2 fruit fly cellular contexts compared by ENCODE assay signal in the genomic region with DNA sequence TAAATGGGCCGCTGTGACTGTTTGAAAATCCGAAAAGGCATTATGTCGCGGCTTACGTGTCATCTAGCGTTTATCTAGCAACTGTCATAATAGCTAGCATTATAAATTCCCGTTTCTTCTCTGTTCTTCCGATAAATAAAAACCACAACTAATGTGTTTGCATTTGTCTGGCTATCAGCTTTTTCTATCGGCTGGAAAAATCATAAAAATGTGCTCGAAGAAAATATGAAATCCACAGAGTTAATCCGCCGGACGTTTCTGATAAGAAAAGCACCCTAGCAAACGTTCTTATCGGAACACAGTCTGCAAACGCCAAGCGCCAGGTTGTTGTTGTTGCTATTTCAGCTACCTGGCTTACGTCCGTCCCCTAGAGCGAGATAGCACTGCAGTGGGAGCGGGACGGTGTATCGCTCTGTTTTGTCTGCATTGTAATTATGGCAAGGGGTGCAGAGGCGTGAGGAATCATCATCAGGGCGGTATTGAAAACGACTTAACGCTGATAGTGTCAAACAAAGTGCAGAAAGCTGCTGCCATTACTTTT.
TF ChIP-seq lines count a peak whose summit lies in the region.

No protein-coding gene starts in this region.

- TF ChIP-seq CTCF in whole organism, embryonic (GFP tag; optimal IDR thresholded peaks at IDR 0.05; lab: Kevin White, UChicago): no peak

TF ChIP-seq in whole organism, embryonic, 481 proteins besides CTCF, POLR2A, EP300 and RAD21:
- TF ChIP-seq ab (GFP tag; optimal IDR thresholded peaks at IDR 0.05; lab: Kevin White, UChicago) (no peak), GATAe (GFP tag; conservative IDR thresholded peaks at IDR 0.05; lab: Robert Waterston, UW) (0 out of 2 replicates have a peak, but pooled peaks have one; percentile 30), CG1832 (GFP tag; optimal IDR thresholded peaks at IDR 0.05; lab: Kevin White, UChicago) (peak; percentile 57), Asciz (GFP tag; optimal IDR thresholded peaks at IDR 0.05; lab: Kevin White, UChicago) (no peak), Opbp (GFP tag; IDR thresholded peaks at IDR 0.05; lab: Robert Waterston, UW; ENCODE audit: partially characterized antibody) (no peak), ci (GFP tag; IDR thresholded peaks at IDR 0.05; lab: Robert Waterston, UW) (0 out of 3 replicates have a peak, but pooled peaks have one; percentile 14), CG10147 (GFP tag; optimal IDR thresholded peaks at IDR 0.05; lab: Kevin White, UChicago) (no peak), sug (tag; optimal IDR thresholded peaks at IDR 0.05; lab: Kevin White, UChicago) (peak; percentile 27), insv (GFP tag; optimal IDR thresholded peaks at IDR 0.05; lab: Kevin White, UChicago) (peak; percentile 13 to 91), pros (GFP tag; optimal IDR thresholded peaks at IDR 0.05; lab: Kevin White, UChicago) (peak; percentile 26), crol (GFP tag; IDR thresholded peaks at IDR 0.05; lab: Robert Waterston, UW) (peak; percentile 80), CG14710 (tag; optimal IDR thresholded peaks at IDR 0.05; lab: Kevin White, UChicago) (no peak), eve (GFP tag; optimal IDR thresholded peaks at IDR 0.05; lab: Kevin White, UChicago) (peak in 1 of 2 experiments; percentile 32), run (tag; optimal IDR thresholded peaks at IDR 0.05; lab: Kevin White, UChicago) (peak; percentile 15), chinmo (GFP tag; IDR thresholded peaks at IDR 0.05; lab: Robert Waterston, UW; ENCODE audit: partially characterized antibody) (0 out of 4 replicates have a peak, but pooled peaks have one; percentile 39), Dfd (GFP tag; optimal IDR thresholded peaks at IDR 0.05; lab: Kevin White, UChicago) (no peak), grn (GFP tag; optimal IDR thresholded peaks at IDR 0.05; lab: Kevin White, UChicago) (peak; percentile 68), CG10209 (GFP tag; optimal IDR thresholded peaks at IDR 0.05; lab: Kevin White, UChicago) (no peak), CG4360 (GFP tag; IDR thresholded peaks at IDR 0.05; lab: Robert Waterston, UW) (peak; percentile 89), CG10431 (GFP tag; optimal IDR thresholded peaks at IDR 0.05; lab: Kevin White, UChicago) (peak; percentile 10), Pdp1 (GFP tag; optimal IDR thresholded peaks at IDR 0.05; lab: Kevin White, UChicago) (peak in 1 of 2 experiments; percentile 2), Awh (GFP tag; IDR thresholded peaks at IDR 0.05; lab: Robert Waterston, UW) (0 out of 2 replicates have a peak, but pooled peaks have one; percentile 19), exex (tag; optimal IDR thresholded peaks at IDR 0.05; lab: Kevin White, UChicago) (peak; percentile 58), CG13287 (GFP tag; IDR thresholded peaks at IDR 0.05; lab: Robert Waterston, UW; ENCODE audit: partially characterized antibody) (no peak)

TF ChIP-seq in whole organism, prepupa, 60 proteins besides CTCF, POLR2A, EP300 and RAD21:
- peak; percentile 88 for TF ChIP-seq fkh (GFP tag; optimal IDR thresholded peaks at IDR 0.05; lab: Kevin White, UChicago)
- no peak for TF ChIP-seq CG8119 (GFP tag; IDR thresholded peaks at IDR 0.05; lab: Robert Waterston, UW)
